Fruit fly (Drosophila melanogaster) whole organism, embryonic: ENCODE results near the gene Kyat.
A peak's percentile ranks its signal among the peaks of the same experiment; 100 is the strongest.

Experiments used
- Adf1 ChIP-seq: fragments of 200-800 bp; sonication (Bioruptor generic); IDR thresholded peaks from 2 replicates; pipeline ENCODE4 v1.3.6; 2022; ENCODE audit warnings: missing biosample characterization, missing genetic modification characterization
- Asciz ChIP-seq: fragments of 200-800 bp; sonication (Bioruptor generic); optimal IDR thresholded peaks from 2 replicates; lab custom pipeline; 2017; ENCODE audit warnings: missing biosample characterization, mild to moderate bottlenecking, missing genetic modification characterization, missing genetic modification reagents
- Atf3 ChIP-seq: fragments of 200-800 bp; sonication (Bioruptor generic); optimal IDR thresholded peaks from 3 replicates; lab custom pipeline; 2016; ENCODE audit warnings: missing biosample characterization, missing genetic modification characterization
- Blimp-1 ChIP-seq: fragments of 200-800 bp; sonication (Bioruptor generic); optimal IDR thresholded peaks from 3 replicates; lab custom pipeline; 2018; ENCODE audit warnings: missing biosample characterization, missing genetic modification characterization, mild to moderate bottlenecking, moderate library complexity, missing genetic modification reagents
- CG10431 ChIP-seq: fragments of 200-800 bp; sonication (Bioruptor generic); optimal IDR thresholded peaks from 3 replicates; lab custom pipeline; 2018; ENCODE audit warnings: missing biosample characterization, mild to moderate bottlenecking, missing genetic modification characterization
- CG12071 ChIP-seq: fragments of 200-800 bp; sonication (Bioruptor generic); optimal IDR thresholded peaks from 3 replicates; lab custom pipeline; 2018; ENCODE audit warnings: missing biosample characterization, mild to moderate bottlenecking, missing genetic modification characterization
- CG12155 ChIP-seq: fragments of 200-800 bp; sonication (Bioruptor generic); optimal IDR thresholded peaks from 3 replicates; lab custom pipeline; 2016; ENCODE audit warnings: missing biosample characterization, missing genetic modification characterization
- CG12299 ChIP-seq: fragments of 200-800 bp; sonication (Bioruptor generic); optimal IDR thresholded peaks from 2 replicates; lab custom pipeline; 2018; ENCODE audit warnings: missing biosample characterization, mild to moderate bottlenecking, missing genetic modification characterization
- CG12769 ChIP-seq: fragments of 200-800 bp; sonication (Bioruptor generic); optimal IDR thresholded peaks from 2 replicates; lab custom pipeline; 2019; ENCODE audit warnings: missing biosample characterization, mild to moderate bottlenecking, missing genetic modification characterization, moderate library complexity
- CG13894 ChIP-seq: fragments of 200-800 bp; sonication (Bioruptor generic); optimal IDR thresholded peaks from 3 replicates; lab custom pipeline; 2018; ENCODE audit warnings: missing biosample characterization, mild to moderate bottlenecking, missing genetic modification characterization, moderate library complexity
- CG14860 ChIP-seq: fragments of 200-800 bp; sonication (Bioruptor generic); IDR thresholded peaks from 3 replicates; pipeline ENCODE4 v1.3.6; 2022; ENCODE audit warnings: missing biosample characterization, missing genetic modification characterization; ENCODE audit not compliant: partially characterized antibody
- CG17385 ChIP-seq: fragments of 200-800 bp; sonication (Bioruptor generic); optimal IDR thresholded peaks from 3 replicates; lab custom pipeline; 2018; ENCODE audit warnings: missing biosample characterization, mild to moderate bottlenecking, missing genetic modification characterization
- CG17612 ChIP-seq: fragments of 200-800 bp; sonication (Bioruptor generic); IDR thresholded peaks from 2 replicates; pipeline ENCODE4 v1.3.6; 2022; ENCODE audit warnings: missing biosample characterization, missing genetic modification characterization
- CG2199 ChIP-seq: fragments of 200-800 bp; sonication (Bioruptor generic); IDR thresholded peaks from 3 replicates; pipeline ENCODE4 v1.3.6; 2022; ENCODE audit warnings: missing biosample characterization, missing genetic modification characterization
- CG31365 ChIP-seq: fragments of 200-800 bp; sonication (Bioruptor generic); optimal IDR thresholded peaks from 2 replicates; lab custom pipeline; 2018; ENCODE audit warnings: missing biosample characterization, mild to moderate bottlenecking, missing genetic modification characterization
- CG31441 ChIP-seq: fragments of 200-800 bp; sonication (Bioruptor generic); IDR thresholded peaks from 2 replicates; pipeline ENCODE4 v1.3.6; 2022; ENCODE audit warnings: missing biosample characterization, missing genetic modification characterization
- CG3281 ChIP-seq: fragments of 200-800 bp; sonication (Bioruptor generic); optimal IDR thresholded peaks from 3 replicates; lab custom pipeline; 2017; ENCODE audit warnings: missing biosample characterization, mild to moderate bottlenecking, missing genetic modification characterization
- CG3726 ChIP-seq: fragments of 200-800 bp; sonication (Bioruptor generic); IDR thresholded peaks from 3 replicates; pipeline ENCODE4, ENCODE4 v1.3.6; 2022; ENCODE audit warnings: missing biosample characterization, missing genetic modification characterization
- CG6765 ChIP-seq: fragments of 200-800 bp; sonication (Bioruptor generic); optimal IDR thresholded peaks from 3 replicates; lab custom pipeline; 2017; ENCODE audit warnings: missing biosample characterization, mild to moderate bottlenecking, missing genetic modification characterization
- CG7987 ChIP-seq: fragments of 200-800 bp; sonication (Bioruptor generic); optimal IDR thresholded peaks from 2 replicates; lab custom pipeline; 2018; ENCODE audit warnings: missing biosample characterization, mild to moderate bottlenecking, missing genetic modification characterization, moderate library complexity
- CG8290 ChIP-seq, 3 experiments: fragments of 200-800 bp; sonication (Bioruptor generic); optimal IDR thresholded peaks; 2 replicates each; lab custom pipeline; 2016 to 2019; ENCODE audit warnings: missing biosample characterization in 3 of 3, missing genetic modification characterization in 3 of 3, mild to moderate bottlenecking in 2 of 3, moderate library complexity in 1 of 3
- CG8924 ChIP-seq: fragments of 200-800 bp; optimal IDR thresholded peaks from 3 replicates; lab custom pipeline; 2019; ENCODE audit warnings: missing biosample characterization, mild to moderate bottlenecking, missing genetic modification characterization, moderate library complexity
- D ChIP-seq, 2 experiments: fragments of 200-800 bp in 1 of 2; fragments of >200 bp in 1 of 2; sonication (Bioruptor generic) in 1 of 2; optimal IDR thresholded peaks; 2 replicates in 1 of 2; 3 replicates in 1 of 2; lab custom pipeline; 2017; ENCODE audit warnings: mild to moderate bottlenecking in 1 of 2, missing biosample characterization in 1 of 2, missing genetic modification characterization in 1 of 2, missing genetic modification reagents in 1 of 2
- Fer1 ChIP-seq: fragments of 200-800 bp; sonication (Bioruptor generic); optimal IDR thresholded peaks from 2 replicates; lab custom pipeline; 2017; ENCODE audit warnings: missing biosample characterization, mild to moderate bottlenecking, missing genetic modification characterization
- HmgD ChIP-seq: fragments of 200-800 bp; sonication (Bioruptor generic); optimal IDR thresholded peaks from 3 replicates; lab custom pipeline; 2016; ENCODE audit warnings: missing biosample characterization, missing genetic modification characterization
- Kr ChIP-seq: fragments of 200-800 bp; sonication (Bioruptor generic); optimal IDR thresholded peaks from 2 replicates; lab custom pipeline; 2017; ENCODE audit warnings: missing biosample characterization, mild to moderate bottlenecking, missing genetic modification characterization
- Lim3 ChIP-seq: fragments of 200-800 bp; sonication (Bioruptor generic); IDR thresholded peaks from 2 replicates; pipeline ENCODE4 v1.3.6; 2022; ENCODE audit warnings: missing biosample characterization, missing genetic modification characterization
- MTF-1 ChIP-seq: fragments of 200-800 bp; sonication (Bioruptor generic); optimal IDR thresholded peaks from 2 replicates; lab custom pipeline; 2018; ENCODE audit warnings: missing biosample characterization, mild to moderate bottlenecking, missing genetic modification characterization, borderline replicate concordance
- Nf-YB ChIP-seq: fragments of 200-800 bp; sonication (Bioruptor generic); optimal IDR thresholded peaks from 3 replicates; lab custom pipeline; 2019; ENCODE audit warnings: missing biosample characterization, mild to moderate bottlenecking, missing genetic modification characterization, moderate library complexity
- Scr ChIP-seq: fragments of 200-800 bp; sonication (Bioruptor generic); IDR thresholded peaks from 2 replicates; pipeline ENCODE4 v1.3.6; 2022; ENCODE audit warnings: missing biosample characterization, missing genetic modification characterization; ENCODE audit not compliant: partially characterized antibody
- Sox100B ChIP-seq: fragments of 200-800 bp; sonication (Bioruptor generic); optimal IDR thresholded peaks from 3 replicates; lab custom pipeline; 2018; ENCODE audit warnings: missing biosample characterization, mild to moderate bottlenecking, missing genetic modification characterization
- Ssrp ChIP-seq: fragments of 200-800 bp; sonication (Bioruptor generic); optimal IDR thresholded peaks from 2 replicates; lab custom pipeline; 2018; ENCODE audit warnings: missing biosample characterization, mild to moderate bottlenecking, missing genetic modification characterization, moderate library complexity
- TFAM ChIP-seq: fragments of 200-800 bp; sonication (Bioruptor generic); optimal IDR thresholded peaks from 2 replicates; lab custom pipeline; 2017; ENCODE audit warnings: missing biosample characterization, missing genetic modification characterization, inconsistent platforms
- ash1 ChIP-seq: fragments of 200-800 bp; sonication (Bioruptor generic); optimal IDR thresholded peaks from 2 replicates; lab custom pipeline; 2018; ENCODE audit warnings: missing biosample characterization, mild to moderate bottlenecking, missing genetic modification characterization
- bigmax ChIP-seq: fragments of 200-800 bp; sonication (Bioruptor generic); optimal IDR thresholded peaks from 2 replicates; lab custom pipeline; 2018; ENCODE audit warnings: missing biosample characterization, mild to moderate bottlenecking, missing genetic modification characterization
- croc ChIP-seq: fragments of 200-800 bp; sonication (Bioruptor generic); conservative IDR thresholded peaks from 3 replicates; pipeline ENCODE4 v1.3.6; 2022; ENCODE audit warnings: missing biosample characterization, missing genetic modification characterization
- dmrt11E ChIP-seq: fragments of 200-800 bp; sonication (Bioruptor generic); optimal IDR thresholded peaks from 3 replicates; lab custom pipeline; 2018; ENCODE audit warnings: missing biosample characterization, mild to moderate bottlenecking, missing genetic modification characterization, moderate library complexity
- exex ChIP-seq: fragments of 200-800 bp; sonication (Bioruptor generic); optimal IDR thresholded peaks from 4 replicates; lab custom pipeline; 2018; ENCODE audit warnings: missing biosample characterization, mild to moderate bottlenecking, missing genetic modification characterization, moderate library complexity
- ftz-f1 ChIP-seq: fragments of 200-800 bp; sonication (Bioruptor generic); optimal IDR thresholded peaks from 2 replicates; lab custom pipeline; 2016; ENCODE audit warnings: missing biosample characterization, missing genetic modification characterization
- grau ChIP-seq: fragments of 200-800 bp; optimal IDR thresholded peaks from 3 replicates; lab custom pipeline; 2019; ENCODE audit warnings: missing biosample characterization, mild to moderate bottlenecking, missing genetic modification characterization, moderate library complexity
- gro ChIP-seq: fragments of 200-800 bp; sonication (Bioruptor generic); optimal IDR thresholded peaks from 2 replicates; lab custom pipeline; 2016; ENCODE audit warnings: missing biosample characterization, missing genetic modification characterization
- hth ChIP-seq: fragments of >200 bp; optimal IDR thresholded peaks from 2 replicates; lab custom pipeline; 2017; ENCODE audit warnings: inconsistent platforms
- lov ChIP-seq, 2 experiments: fragments of 200-800 bp in 1 of 2; fragments of >200 bp in 1 of 2; sonication (Bioruptor generic) in 1 of 2; IDR thresholded peaks in 1 of 2; optimal IDR thresholded peaks in 1 of 2; 2 replicates in 1 of 2; 3 replicates in 1 of 2; pipeline versions ENCODE4 v1.3.6 to Lab custom; 2017 to 2022; ENCODE audit warnings: missing biosample characterization in 1 of 2, missing genetic modification characterization in 1 of 2
- otp ChIP-seq: fragments of 200-800 bp; sonication (Bioruptor generic); IDR thresholded peaks from 3 replicates; pipeline ENCODE4, ENCODE4 v1.3.6; 2022; ENCODE audit warnings: missing biosample characterization, missing genetic modification characterization
- pfk ChIP-seq: fragments of 200-800 bp; sonication (Bioruptor generic); optimal IDR thresholded peaks from 2 replicates; lab custom pipeline; 2018; ENCODE audit warnings: missing biosample characterization, mild to moderate bottlenecking, missing genetic modification characterization, moderate library complexity
- sim ChIP-seq: fragments of 200-800 bp; sonication (Bioruptor generic); IDR thresholded peaks from 2 replicates; pipeline ENCODE4 v1.3.6; 2022; ENCODE audit warnings: missing biosample characterization, missing genetic modification characterization
- stc ChIP-seq: fragments of 200-800 bp; sonication (Bioruptor generic); IDR thresholded peaks from 2 replicates; pipeline ENCODE4 v1.3.6; 2022; ENCODE audit warnings: missing biosample characterization, missing genetic modification characterization
- wek ChIP-seq: fragments of 200-800 bp; sonication (Bioruptor generic); optimal IDR thresholded peaks from 3 replicates; lab custom pipeline; 2018; ENCODE audit warnings: missing biosample characterization, mild to moderate bottlenecking, missing genetic modification characterization, moderate library complexity
- zf30C ChIP-seq: fragments of 200-800 bp; sonication (Bioruptor generic); optimal IDR thresholded peaks from 3 replicates; lab custom pipeline; 2018; ENCODE audit warnings: missing biosample characterization, mild to moderate bottlenecking, missing genetic modification characterization

Kyat gene

dm6 chr3R:11809620-11810019, 12.7 kb downstream of the Kyat start (continued):
- TF ChIP-seq CG31441 (GFP tag; lab: Robert Waterston, UW): peak; percentile 80
- peak; percentile 38 for TF ChIP-seq MTF-1 (GFP tag; lab: Kevin White, UChicago)
- TF ChIP-seq CG12155 (GFP tag; lab: Kevin White, UChicago): no peak
- TF ChIP-seq CG12299 (tag; lab: Kevin White, UChicago): peak; percentile 57
- TF ChIP-seq Adf1 (GFP tag; lab: Robert Waterston, UW): no peak
- TF ChIP-seq TFAM (GFP tag; lab: Kevin White, UChicago): no peak
- peak; percentile 69 for TF ChIP-seq Nf-YB (GFP tag; lab: Kevin White, UChicago)
- peak; percentile 58 for TF ChIP-seq Asciz (GFP tag; lab: Kevin White, UChicago)
- TF ChIP-seq CG14860 (GFP tag; lab: Robert Waterston, UW): no peak
- peak; percentile 70 for TF ChIP-seq CG3281 (GFP tag; lab: Kevin White, UChicago)
- TF ChIP-seq zf30C (GFP tag; lab: Kevin White, UChicago): no peak
- TF ChIP-seq Ssrp: no peak
- 0 out of 2 replicates have a peak, but pooled peaks have one; percentile 13 for TF ChIP-seq stc (GFP tag; lab: Robert Waterston, UW)
- peak; percentile 88 for TF ChIP-seq exex
- peak; percentile 86 for TF ChIP-seq CG12071
- TF ChIP-seq hth: no peak
- no peak for TF ChIP-seq otp (GFP tag; lab: Robert Waterston, UW)
- peak; percentile 41 for TF ChIP-seq CG17385
- TF ChIP-seq CG7987: peak; percentile 22
- TF ChIP-seq CG6765: peak; percentile 27
- peak; percentile 8 for TF ChIP-seq pfk (GFP tag; lab: Kevin White, UChicago)
- peak; percentile 63 for TF ChIP-seq wek (GFP tag; lab: Kevin White, UChicago)
- TF ChIP-seq Kr (GFP tag; lab: Kevin White, UChicago): no peak
- TF ChIP-seq croc (GFP tag; lab: Robert Waterston, UW): no peak
- TF ChIP-seq CG3726 (GFP tag; lab: Robert Waterston, UW): no peak
- peak; percentile 20 for TF ChIP-seq gro (GFP tag; lab: Kevin White, UChicago)
- TF ChIP-seq Fer1 (GFP tag; lab: Kevin White, UChicago): peak; percentile 18
- no peak for TF ChIP-seq CG2199 (GFP tag; lab: Robert Waterston, UW)
- no peak for TF ChIP-seq Atf3 (GFP tag; lab: Kevin White, UChicago)
- TF ChIP-seq bigmax (GFP tag; lab: Kevin White, UChicago): no peak
- TF ChIP-seq Scr (GFP tag; lab: Robert Waterston, UW): no peak
- TF ChIP-seq Blimp-1 (GFP tag; lab: Kevin White, UChicago): peak; percentile 26
- no peak for TF ChIP-seq CG8290 (GFP tag; optimal IDR thresholded peaks at IDR 0.05; lab: Kevin White, UChicago)
- TF ChIP-seq CG8290 (tag; optimal IDR thresholded peaks at IDR 0.05; lab: Kevin White, UChicago): peak in 1 of 2 experiments; percentile 67
- peak; percentile 63 for TF ChIP-seq Sox100B
- TF ChIP-seq CG13894 (tag; lab: Kevin White, UChicago): peak; percentile 84
- no peak for TF ChIP-seq CG17612 (GFP tag; lab: Robert Waterston, UW)
- no peak for TF ChIP-seq ftz-f1
- no peak for TF ChIP-seq dmrt11E (tag; lab: Kevin White, UChicago)
- peak; percentile 20 for TF ChIP-seq CG8924 (tag; lab: Kevin White, UChicago)
- TF ChIP-seq ash1 (GFP tag; lab: Kevin White, UChicago): no peak
- no peak for TF ChIP-seq lov (optimal IDR thresholded peaks at IDR 0.05; lab: Kevin White, UChicago)
- no peak for TF ChIP-seq lov (GFP tag; IDR thresholded peaks at IDR 0.05; lab: Robert Waterston, UW)
- peak; percentile 64 for TF ChIP-seq CG10431 (GFP tag; lab: Kevin White, UChicago)
- TF ChIP-seq D (optimal IDR thresholded peaks at IDR 0.05; lab: Kevin White, UChicago): no peak
- TF ChIP-seq D (GFP tag; optimal IDR thresholded peaks at IDR 0.05; lab: Kevin White, UChicago): no peak
- TF ChIP-seq CG12769 (tag; lab: Kevin White, UChicago): peak; percentile 37
- peak; percentile 51 for TF ChIP-seq grau
- peak; percentile 45 for TF ChIP-seq CG31365
- TF ChIP-seq Lim3 (GFP tag; lab: Robert Waterston, UW): no peak
- no peak for TF ChIP-seq HmgD (GFP tag; lab: Kevin White, UChicago)
- no peak for TF ChIP-seq sim
